Worm (Caenorhabditis elegans): ENCODE data around the gene C10C6.3.

ce11 chrIV:11434575-11434974, 30.4 kb downstream of the C10C6.3 start:
- TF ChIP-seq hmbx-1 (tag; optimal IDR thresholded peaks at IDR 0.05) = no peak
- TF ChIP-seq ama-1 (optimal IDR thresholded peaks at IDR 0.05) = no peak
- no peak for TF ChIP-seq aly-1 (tag; optimal IDR thresholded peaks at IDR 0.05)
- TF ChIP-seq flt-1 (GFP tag; IDR thresholded peaks at IDR 0.05) = no peak
- TF ChIP-seq ceh-36 (tag; optimal IDR thresholded peaks at IDR 0.05) = no peak
- no peak for TF ChIP-seq F13C5.2 (tag; optimal IDR thresholded peaks at IDR 0.05)
- TF ChIP-seq tbx-11 (GFP tag; IDR thresholded peaks at IDR 0.05) = no peak
- no peak for TF ChIP-seq tbx-37 (GFP tag; conservative IDR thresholded peaks at IDR 0.05)
- no peak for TF ChIP-seq pes-1 (GFP tag; IDR thresholded peaks at IDR 0.05)
- no peak for TF ChIP-seq hnd-1 (tag; optimal IDR thresholded peaks at IDR 0.05)

Data from whole organism, early embryonic.